Worm (Caenorhabditis elegans) whole organism, young adult: ENCODE results near the gene magu-1.

ENCODE experiments used
- F33H1.4 ChIP-seq: fragments of 200-800 bp; sonication (Bioruptor generic); IDR thresholded peaks from 2 replicates; pipeline ENCODE4 v1.3.6; 2022; ENCODE audit warnings: missing genetic modification reagents, missing genetic modification characterization, missing compliant biosample characterization
- Y67H2A.10 ChIP-seq: fragments of 200-800 bp; sonication (Bioruptor generic); conservative IDR thresholded peaks from 2 replicates; pipeline ENCODE4 v1.3.6; 2022; ENCODE audit warnings: missing genetic modification reagents, missing genetic modification characterization, missing compliant biosample characterization
- ceh-100 ChIP-seq: fragments of 200-800 bp; sonication (Bioruptor generic); IDR thresholded peaks from 2 replicates; pipeline ENCODE4 v1.3.6; 2022; ENCODE audit warnings: missing genetic modification reagents, missing genetic modification characterization, missing compliant biosample characterization
- egl-18 ChIP-seq: fragments of 200-800 bp; sonication (Bioruptor generic); IDR thresholded peaks from 2 replicates; pipeline ENCODE4 v1.3.6; 2022; ENCODE audit warnings: missing genetic modification reagents, missing genetic modification characterization, missing compliant biosample characterization
- ets-4 ChIP-seq: fragments of 200-800 bp; sonication (Bioruptor generic); optimal IDR thresholded peaks from 2 replicates; lab custom pipeline; 2018; ENCODE audit warnings: mild to moderate bottlenecking, missing genetic modification characterization, missing compliant biosample characterization
- lag-1 ChIP-seq: fragments of 200-800 bp; sonication (Bioruptor generic); IDR thresholded peaks from 2 replicates; pipeline ENCODE4 v1.3.6; 2022; ENCODE audit warnings: missing genetic modification reagents, missing genetic modification characterization, missing compliant biosample characterization
- unc-130 ChIP-seq: sonication (generic microtip); optimal IDR thresholded peaks from 2 replicates; lab custom pipeline; 2016; ENCODE audit warnings: missing genetic modification reagents, missing genetic modification characterization, missing compliant biosample characterization

DNA sequence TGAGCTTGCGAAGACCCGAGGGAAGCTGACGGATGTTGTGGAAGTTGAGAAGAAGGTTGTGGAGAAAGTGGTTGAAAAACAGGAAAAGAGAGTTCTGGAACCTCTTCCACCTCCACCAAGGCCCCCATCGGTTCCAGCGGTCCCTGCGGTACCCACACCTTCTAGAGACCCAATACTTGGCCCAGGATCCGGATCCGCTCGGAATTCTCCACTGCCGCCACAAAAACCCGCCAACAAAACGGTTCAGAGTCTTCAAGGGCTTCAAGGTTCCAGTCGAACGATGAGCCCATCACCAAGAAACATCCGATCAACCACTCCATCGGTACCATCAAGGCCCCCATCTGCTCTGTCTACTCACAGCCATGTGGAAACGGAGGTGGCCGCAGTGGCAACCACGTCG is 34.5 kb downstream of the magu-1 start:
- TF ChIP-seq unc-130 (GFP tag; lab: Kevin White, UChicago) (no peak), ets-4 (no peak), lag-1 (GFP tag; lab: Robert Waterston, UW) (no peak), F33H1.4 (GFP tag; lab: Robert Waterston, UW) (no peak), Y67H2A.10 (GFP tag; lab: Robert Waterston, UW) (no peak), egl-18 (GFP tag; lab: Robert Waterston, UW) (no peak), ceh-100 (no peak)
